Worm (Caenorhabditis elegans) whole organism, young adult: ENCODE data around the gene R07E5.19.

ENCODE experiments used
- C06A6.2 ChIP-seq: fragments of 200-800 bp; sonication (Bioruptor generic); conservative IDR thresholded peaks from 2 replicates; pipeline ENCODE4 v1.3.6; 2022; ENCODE audit warnings: missing genetic modification characterization, missing compliant biosample characterization
- D2030.7 ChIP-seq: fragments of 200-800 bp; sonication (Bioruptor generic); IDR thresholded peaks from 2 replicates; pipeline ENCODE4 v1.3.6; 2022; ENCODE audit warnings: missing genetic modification reagents, missing genetic modification characterization, missing compliant biosample characterization
- F49E8.2 ChIP-seq: sonication (generic microtip); optimal IDR thresholded peaks from 3 replicates; lab custom pipeline; 2017; ENCODE audit warnings: missing genetic modification characterization, mild to moderate bottlenecking, missing compliant biosample characterization, antibody characterized with exemption, moderate library complexity; ENCODE audit not compliant: insufficient read depth
- K12H6.12 ChIP-seq: fragments of 200-800 bp; sonication (Bioruptor generic); optimal IDR thresholded peaks from 2 replicates; lab custom pipeline; 2018; ENCODE audit warnings: mild to moderate bottlenecking, missing genetic modification characterization, missing compliant biosample characterization
- Y53G8AR.9 ChIP-seq: fragments of 200-800 bp; sonication (Bioruptor generic); conservative IDR thresholded peaks from 2 replicates; pipeline ENCODE4 v1.3.6; 2022; ENCODE audit warnings: missing genetic modification reagents, missing genetic modification characterization, missing compliant biosample characterization
- attf-5 ChIP-seq: fragments of 200-800 bp; sonication (Bioruptor generic); optimal IDR thresholded peaks from 2 replicates; lab custom pipeline; 2018; ENCODE audit warnings: mild to moderate bottlenecking, missing genetic modification characterization, missing compliant biosample characterization
- cebp-1 ChIP-seq, 2 experiments: fragments of 200-800 bp in 1 of 2; sonication (Bioruptor generic) in 1 of 2; sonication (generic microtip) in 1 of 2; IDR thresholded peaks in 1 of 2; optimal IDR thresholded peaks in 1 of 2; 2 replicates each; pipeline versions ENCODE4 v1.3.6 to Lab custom; 2017 to 2022; ENCODE audit warnings: missing compliant biosample characterization in 2 of 2, missing genetic modification characterization in 2 of 2, mild to moderate bottlenecking in 1 of 2, missing genetic modification reagents in 1 of 2, moderate library complexity in 1 of 2
- ceh-100 ChIP-seq: fragments of 200-800 bp; sonication (Bioruptor generic); IDR thresholded peaks from 2 replicates; pipeline ENCODE4 v1.3.6; 2022; ENCODE audit warnings: missing genetic modification reagents, missing genetic modification characterization, missing compliant biosample characterization
- ceh-40 ChIP-seq: fragments of 200-800 bp; sonication (Bioruptor generic); IDR thresholded peaks from 2 replicates; pipeline ENCODE4 v1.3.6; 2022; ENCODE audit warnings: missing genetic modification characterization, missing compliant biosample characterization
- ceh-91 ChIP-seq: fragments of 200-800 bp; sonication (Bioruptor generic); IDR thresholded peaks from 2 replicates; pipeline ENCODE4 v1.3.6; 2022; ENCODE audit warnings: missing genetic modification reagents, missing genetic modification characterization, missing compliant biosample characterization
- chd-7 ChIP-seq: sonication (generic microtip); optimal IDR thresholded peaks from 2 replicates; lab custom pipeline; 2016; ENCODE audit warnings: mild to moderate bottlenecking, missing genetic modification characterization, moderate library complexity, missing compliant biosample characterization
- ekl-4 ChIP-seq: fragments of 200-800 bp; sonication (Bioruptor generic); IDR thresholded peaks from 2 replicates; pipeline ENCODE4 v1.3.6; 2022; ENCODE audit warnings: missing genetic modification reagents, missing genetic modification characterization, missing compliant biosample characterization
- hlh-12 ChIP-seq: sonication (generic microtip); optimal IDR thresholded peaks from 2 replicates; lab custom pipeline; 2016; ENCODE audit warnings: missing genetic modification characterization, missing compliant biosample characterization
- hmg-1.2 ChIP-seq: fragments of 200-800 bp; sonication (Bioruptor generic); IDR thresholded peaks from 2 replicates; pipeline ENCODE4 v1.3.6; 2022; ENCODE audit warnings: missing genetic modification reagents, missing genetic modification characterization, missing compliant biosample characterization
- hrde-1 ChIP-seq: sonication (generic microtip); optimal IDR thresholded peaks from 2 replicates; lab custom pipeline; 2016; ENCODE audit warnings: missing genetic modification characterization, mild to moderate bottlenecking, missing compliant biosample characterization, moderate library complexity, missing genotype, missing genetic modification reagents, borderline replicate concordance
- lin-26 ChIP-seq: fragments of 200-800 bp; sonication (Bioruptor generic); IDR thresholded peaks from 2 replicates; pipeline ENCODE4 v1.3.6; 2022; ENCODE audit warnings: missing genetic modification reagents, missing genetic modification characterization, missing compliant biosample characterization
- lir-1 ChIP-seq: fragments of 200-800 bp; sonication (Bioruptor generic); conservative IDR thresholded peaks from 2 replicates; pipeline ENCODE4 v1.3.6; 2022; ENCODE audit warnings: missing genetic modification reagents, missing genetic modification characterization, missing compliant biosample characterization
- lsl-1 ChIP-seq: fragments of 200-800 bp; sonication (Bioruptor generic); optimal IDR thresholded peaks from 2 replicates; lab custom pipeline; 2018; ENCODE audit warnings: mild to moderate bottlenecking, missing genetic modification characterization, moderate library complexity, missing compliant biosample characterization
- lsy-27 ChIP-seq: sonication (generic microtip); optimal IDR thresholded peaks from 2 replicates; lab custom pipeline; 2017; ENCODE audit warnings: missing genetic modification characterization, mild to moderate bottlenecking, missing compliant biosample characterization, antibody characterized with exemption, missing genotype, borderline replicate concordance; ENCODE audit not compliant: insufficient read depth
- madf-10 ChIP-seq: sonication (generic microtip); optimal IDR thresholded peaks from 2 replicates; lab custom pipeline; 2016; ENCODE audit warnings: mild to moderate bottlenecking, missing genetic modification characterization, missing compliant biosample characterization
- madf-6 ChIP-seq: fragments of 200-800 bp; sonication (Bioruptor generic); IDR thresholded peaks from 2 replicates; pipeline ENCODE4 v1.3.6; 2022; ENCODE audit warnings: missing genetic modification reagents, missing genetic modification characterization, missing compliant biosample characterization
- rcor-1 ChIP-seq: fragments of 200-800 bp; sonication (Bioruptor generic); IDR thresholded peaks from 2 replicates; pipeline ENCODE4 v1.3.6; 2022; ENCODE audit warnings: missing genetic modification reagents, missing genetic modification characterization, missing compliant biosample characterization
- rec-8 ChIP-seq, 2 experiments: sonication (generic microtip); optimal IDR thresholded peaks; 2 replicates each; lab custom pipeline; 2016; ENCODE audit warnings: mild to moderate bottlenecking in 2 of 2, missing genetic modification characterization in 2 of 2, missing genetic modification reagents in 2 of 2, missing genotype in 2 of 2, missing biosample characterization in 1 of 2, missing compliant biosample characterization in 1 of 2, moderate library complexity in 1 of 2
- repo-1 ChIP-seq: sonication (generic microtip); optimal IDR thresholded peaks from 2 replicates; lab custom pipeline; 2017; ENCODE audit warnings: mild to moderate bottlenecking, missing genetic modification characterization, missing compliant biosample characterization
- rpc-1 ChIP-seq, 2 experiments: fragments of 150-350 bp in 1 of 2; sonication (generic microtip) in 1 of 2; optimal IDR thresholded peaks; 2 replicates each; lab custom pipeline; 2014 to 2018; ENCODE audit warnings: missing biosample characterization in 1 of 2, missing genetic modification characterization in 1 of 2, missing genetic modification reagents in 1 of 2, missing genotype in 1 of 2
- snpc-1.3 ChIP-seq: sonication (generic microtip); optimal IDR thresholded peaks from 2 replicates; lab custom pipeline; 2017; ENCODE audit warnings: missing genetic modification characterization, mild to moderate bottlenecking, missing compliant biosample characterization, antibody characterized with exemption, moderate library complexity, missing genotype, missing genetic modification reagents; ENCODE audit not compliant: insufficient read depth
- tbp1 ChIP-seq: fragments of 200-800 bp; sonication (Bioruptor generic); optimal IDR thresholded peaks from 2 replicates; lab custom pipeline; 2018; ENCODE audit warnings: mild to moderate bottlenecking, missing genetic modification characterization, missing compliant biosample characterization
- tbx-9 ChIP-seq: sonication (generic microtip); optimal IDR thresholded peaks from 2 replicates; lab custom pipeline; 2016; ENCODE audit warnings: borderline replicate concordance, missing genetic modification characterization, inconsistent platforms, missing compliant biosample characterization
- unc-130 ChIP-seq: sonication (generic microtip); optimal IDR thresholded peaks from 2 replicates; lab custom pipeline; 2016; ENCODE audit warnings: missing genetic modification reagents, missing genetic modification characterization, missing compliant biosample characterization
- zfh-2 ChIP-seq: fragments of 200-800 bp; sonication (Bioruptor generic); conservative IDR thresholded peaks from 2 replicates; pipeline ENCODE4 v1.3.6; 2022; ENCODE audit warnings: missing genetic modification reagents, missing genetic modification characterization, missing compliant biosample characterization
- ztf-18 ChIP-seq: sonication (generic microtip); optimal IDR thresholded peaks from 2 replicates; lab custom pipeline; 2016; ENCODE audit warnings: missing genotype, mild to moderate bottlenecking, missing genetic modification characterization, missing compliant biosample characterization

Gene R07E5.19

DNA sequence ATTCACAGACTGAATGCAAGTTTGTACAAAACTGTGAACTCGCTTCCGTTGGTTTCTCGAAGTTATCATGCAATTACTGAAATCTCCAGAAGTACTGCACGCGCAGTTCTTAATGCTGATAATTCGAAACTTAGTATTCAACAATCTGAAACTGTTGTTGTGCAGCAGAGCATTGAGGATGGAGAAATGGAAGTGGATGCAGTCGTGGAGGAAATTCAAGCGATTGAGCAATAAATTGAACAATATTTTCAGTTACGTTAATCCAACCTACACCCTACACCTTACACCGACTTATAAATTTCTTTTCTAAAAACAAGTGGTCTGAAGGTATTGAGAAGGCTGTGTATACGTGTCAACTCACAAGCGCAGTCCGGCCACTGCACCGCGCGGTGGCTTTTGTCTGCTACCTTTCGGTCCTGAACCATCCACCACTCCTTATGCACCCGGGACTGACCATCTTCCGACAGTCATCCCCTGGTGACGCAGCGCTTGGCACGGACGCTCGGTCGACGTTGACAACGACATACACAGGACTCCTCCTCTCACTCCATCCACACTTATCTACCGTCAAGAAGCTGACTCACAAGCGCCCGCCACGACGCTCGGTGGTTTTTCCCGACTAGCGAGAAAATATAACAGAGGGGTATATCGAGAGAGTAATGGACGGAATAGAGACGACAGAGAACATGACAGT lies 39.1 kb downstream of the R07E5.19 start (continued):
- TF ChIP-seq lin-26 (GFP tag; lab: Robert Waterston, UW), result peak; percentile 72
- TF ChIP-seq rec-8 (tag; optimal IDR thresholded peaks at IDR 0.05; lab: Kevin White, UChicago), result peak in 1 of 2 experiments; percentile 8
- TF ChIP-seq repo-1 (tag; lab: Kevin White, UChicago), result peak; percentile 28
- peak; percentile 25 for TF ChIP-seq ceh-100
- TF ChIP-seq madf-10 (tag; lab: Kevin White, UChicago), result peak; percentile 9
- TF ChIP-seq D2030.7 (GFP tag; lab: Robert Waterston, UW), result peak; percentile 73; the same call in 1 of the 2 replicates
- TF ChIP-seq Y53G8AR.9 (GFP tag; lab: Robert Waterston, UW), result 0 out of 2 replicates have a peak, but pooled peaks have one; percentile 24
- TF ChIP-seq madf-6 (GFP tag; lab: Robert Waterston, UW), result peak; percentile 28
- peak; percentile 34 for TF ChIP-seq lsl-1
- peak; percentile 10 for TF ChIP-seq attf-5 (GFP tag; lab: Kevin White, UChicago)
- peak; percentile 59 for TF ChIP-seq chd-7 (tag; lab: Kevin White, UChicago)
- TF ChIP-seq K12H6.12, result peak; percentile 88
- peak; percentile 88 for TF ChIP-seq zfh-2 (GFP tag; lab: Robert Waterston, UW)
- TF ChIP-seq C06A6.2, result peak; percentile 27; the same call in 1 of the 2 replicates
- peak; percentile 66 for TF ChIP-seq ztf-18 (tag; lab: Kevin White, UChicago)

DNA sequence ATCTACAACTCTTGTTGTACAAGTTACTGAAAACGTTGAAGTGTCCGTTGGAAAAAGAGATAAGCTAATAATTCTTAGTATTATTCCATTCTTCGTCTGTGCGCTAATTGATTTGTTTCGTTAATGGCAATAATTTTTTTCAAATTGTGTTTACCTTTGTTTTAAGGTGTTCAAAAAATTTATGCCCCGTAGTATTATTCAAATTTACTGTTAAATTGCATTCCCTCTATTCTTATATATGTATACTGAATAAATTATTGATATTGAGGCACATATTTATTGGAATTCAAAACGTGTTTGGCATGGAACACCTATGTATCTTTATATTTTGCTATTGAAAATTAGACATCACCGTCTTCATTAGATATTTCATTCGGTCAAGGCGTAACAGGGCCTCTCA lies 43.0 kb downstream of the R07E5.19 start, which contains the start of gene pals-26:
Gene pals-26 (plus strand): TSS at position 301 of the 400 bp plus-strand sequence.
- no peak for TF ChIP-seq chd-7 (tag; lab: Kevin White, UChicago)
- TF ChIP-seq hrde-1 (tag; lab: Kevin White, UChicago), result no peak
- no peak for TF ChIP-seq hlh-12 (tag; lab: Kevin White, UChicago)
- TF ChIP-seq snpc-1.3, result no peak
- TF ChIP-seq repo-1 (tag; lab: Kevin White, UChicago), result no peak
- no peak for TF ChIP-seq lsl-1

DNA sequence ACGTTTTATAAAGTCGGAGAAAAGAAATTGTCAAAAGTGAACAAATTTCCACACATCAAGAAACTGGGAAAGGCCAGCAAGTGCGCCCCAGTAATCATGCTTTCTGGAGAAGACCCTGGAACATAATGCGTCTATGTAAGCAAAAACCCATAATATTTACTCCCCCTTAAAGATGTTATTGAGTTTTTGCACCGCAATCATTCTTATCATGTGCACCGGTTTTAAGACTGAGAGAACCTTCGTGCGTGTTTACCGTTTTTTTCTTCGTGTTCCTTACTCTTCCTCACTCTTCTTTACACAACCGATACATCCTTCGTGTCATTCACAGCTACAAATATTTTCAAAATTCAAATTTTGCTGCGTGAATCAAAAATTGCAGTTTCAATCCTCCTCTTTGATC lies 45.0 kb downstream of the R07E5.19 start:
- TF ChIP-seq hmg-1.2 (GFP tag; lab: Robert Waterston, UW), result no peak
- no peak for TF ChIP-seq ceh-40 (GFP tag; lab: Robert Waterston, UW)
- TF ChIP-seq rpc-1 (optimal IDR thresholded peaks at IDR 0.05; lab: Kevin White, UChicago), result no peak
- no peak for TF ChIP-seq rpc-1 (tag; optimal IDR thresholded peaks at IDR 0.05; lab: Kevin White, UChicago)
- no peak for TF ChIP-seq tbp1 (GFP tag; lab: Kevin White, UChicago)
- TF ChIP-seq ceh-91 (GFP tag; lab: Robert Waterston, UW), result no peak
- no peak for TF ChIP-seq ekl-4 (GFP tag; lab: Robert Waterston, UW)
- TF ChIP-seq rcor-1 (GFP tag; lab: Robert Waterston, UW), result no peak
- no peak for TF ChIP-seq tbx-9 (tag; lab: Kevin White, UChicago)
- TF ChIP-seq rec-8 (tag; optimal IDR thresholded peaks at IDR 0.05; lab: Kevin White, UChicago), result no peak
- no peak for TF ChIP-seq snpc-1.3
- no peak for TF ChIP-seq cebp-1 (GFP tag; IDR thresholded peaks at IDR 0.05; lab: Robert Waterston, UW)
- no peak for TF ChIP-seq cebp-1 (tag; optimal IDR thresholded peaks at IDR 0.05; lab: Kevin White, UChicago)
- TF ChIP-seq unc-130 (GFP tag; lab: Kevin White, UChicago), result no peak
- TF ChIP-seq lsy-27 (tag; lab: Kevin White, UChicago), result no peak
- TF ChIP-seq lir-1, result no peak
- no peak for TF ChIP-seq F49E8.2 (tag; lab: Kevin White, UChicago)
